Worm (Caenorhabditis elegans): ENCODE measurements around the gene F35E8.2.

DNA sequence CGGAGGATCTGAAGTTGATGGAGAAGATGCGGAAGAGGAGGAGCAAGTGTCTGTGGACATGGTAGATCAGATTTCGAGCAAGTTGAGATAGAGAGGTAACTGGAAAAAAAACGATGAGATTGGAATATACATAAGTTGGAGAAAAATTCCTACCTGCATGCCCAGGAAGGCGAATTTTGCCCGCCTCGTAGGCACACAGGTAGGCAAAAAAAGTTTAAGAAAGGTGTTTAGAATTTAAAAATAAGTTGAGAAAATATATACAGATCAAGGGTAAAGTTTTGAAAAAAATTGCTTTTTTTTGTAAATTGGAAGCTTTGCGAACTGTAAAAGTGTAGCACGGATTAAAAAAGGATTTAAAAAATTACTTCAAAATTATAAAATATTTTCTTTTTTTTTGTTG is 26.0 kb upstream of the F35E8.2 start, which contains the start of gene nhr-84:
- no peak for TF ChIP-seq lin-35 (GFP tag; optimal IDR thresholded peaks at IDR 0.05)
- no peak for TF ChIP-seq T07F8.4 (tag; optimal IDR thresholded peaks at IDR 0.05)
- no peak for TF ChIP-seq attf-5 (GFP tag; optimal IDR thresholded peaks at IDR 0.05)
- no peak for TF ChIP-seq ztf-26 (tag; optimal IDR thresholded peaks at IDR 0.05)
- TF ChIP-seq unc-130 (GFP tag; optimal IDR thresholded peaks at IDR 0.05), result no peak
- no peak for TF ChIP-seq F57C9.4 (tag; optimal IDR thresholded peaks at IDR 0.05)
- no peak for TF ChIP-seq nfya-1 (tag; optimal IDR thresholded peaks at IDR 0.05; ENCODE audit: borderline replicate concordance, insufficient read depth)
- TF ChIP-seq cebp-2 (GFP tag; IDR thresholded peaks at IDR 0.05), result no peak
- TF ChIP-seq Y95B8A.8 (GFP tag; IDR thresholded peaks at IDR 0.05), result no peak
- TF ChIP-seq lir-1 (GFP tag; conservative IDR thresholded peaks at IDR 0.05), result no peak
- TF ChIP-seq gei-17 (GFP tag; optimal IDR thresholded peaks at IDR 0.05), result no peak

Measured in whole organism, young adult.